Fruit fly (Drosophila melanogaster) whole organism, embryonic: ENCODE data around the gene CG5727.

Experiments used
- CG14860 ChIP-seq: fragments of 200-800 bp; sonication (Bioruptor generic); IDR thresholded peaks from 3 replicates; pipeline ENCODE4 v1.3.6; 2022; ENCODE audit warnings: missing biosample characterization, missing genetic modification characterization; ENCODE audit not compliant: partially characterized antibody
- CG1529 ChIP-seq: fragments of 200-800 bp; sonication (Bioruptor generic); optimal IDR thresholded peaks from 3 replicates; lab custom pipeline; 2018; ENCODE audit warnings: missing biosample characterization, missing genetic modification characterization
- CG16815 ChIP-seq: fragments of 200-800 bp; sonication (Bioruptor generic); optimal IDR thresholded peaks from 3 replicates; lab custom pipeline; 2017; ENCODE audit warnings: missing biosample characterization, mild to moderate bottlenecking, missing genetic modification characterization
- CG17186 ChIP-seq: fragments of 200-800 bp; sonication (Bioruptor generic); optimal IDR thresholded peaks from 3 replicates; lab custom pipeline; 2017; ENCODE audit warnings: missing biosample characterization, missing genetic modification reagents, missing genetic modification characterization
- CG17829 ChIP-seq: fragments of 200-800 bp; optimal IDR thresholded peaks from 2 replicates; lab custom pipeline; 2019; ENCODE audit warnings: missing biosample characterization, mild to moderate bottlenecking, missing genetic modification characterization, moderate library complexity
- CG2120 ChIP-seq: fragments of 200-800 bp; sonication (Bioruptor generic); optimal IDR thresholded peaks from 3 replicates; lab custom pipeline; 2016; ENCODE audit warnings: missing biosample characterization, missing genetic modification characterization
- CG34376 ChIP-seq: fragments of 200-800 bp; sonication (Bioruptor generic); optimal IDR thresholded peaks from 2 replicates; lab custom pipeline; 2018; ENCODE audit warnings: missing biosample characterization, mild to moderate bottlenecking, missing genetic modification characterization
- CG4617 ChIP-seq: fragments of 200-800 bp; sonication (Bioruptor generic); optimal IDR thresholded peaks from 3 replicates; lab custom pipeline; 2016; ENCODE audit warnings: missing biosample characterization, missing genetic modification characterization, borderline replicate concordance
- CG7839 ChIP-seq: fragments of 200-800 bp; sonication (Bioruptor generic); optimal IDR thresholded peaks from 3 replicates; lab custom pipeline; 2018; ENCODE audit warnings: missing biosample characterization, mild to moderate bottlenecking, missing genetic modification characterization, moderate library complexity
- CG8281 ChIP-seq: fragments of 200-800 bp; sonication (Bioruptor generic); optimal IDR thresholded peaks from 2 replicates; lab custom pipeline; 2018; ENCODE audit warnings: missing biosample characterization, mild to moderate bottlenecking, missing genetic modification characterization, moderate library complexity
- CG9932 ChIP-seq: fragments of 200-800 bp; sonication (Bioruptor generic); IDR thresholded peaks from 2 replicates; pipeline ENCODE4 v1.3.6; 2022; ENCODE audit warnings: missing biosample characterization, missing genetic modification characterization
- Camta ChIP-seq: fragments of 200-800 bp; sonication (Bioruptor generic); optimal IDR thresholded peaks from 2 replicates; lab custom pipeline; 2016; ENCODE audit warnings: missing biosample characterization, missing genetic modification characterization
- D ChIP-seq, 2 experiments: fragments of 200-800 bp in 1 of 2; fragments of >200 bp in 1 of 2; sonication (Bioruptor generic) in 1 of 2; optimal IDR thresholded peaks; 2 replicates in 1 of 2; 3 replicates in 1 of 2; lab custom pipeline; 2017; ENCODE audit warnings: mild to moderate bottlenecking in 1 of 2, missing biosample characterization in 1 of 2, missing genetic modification characterization in 1 of 2, missing genetic modification reagents in 1 of 2
- Dek ChIP-seq: fragments of 200-800 bp; sonication (Bioruptor generic); optimal IDR thresholded peaks from 3 replicates; lab custom pipeline; 2019; ENCODE audit warnings: missing biosample characterization, mild to moderate bottlenecking, missing genetic modification characterization, moderate library complexity
- Fer2 ChIP-seq: fragments of 200-800 bp; sonication (Bioruptor generic); optimal IDR thresholded peaks from 2 replicates; lab custom pipeline; 2018; ENCODE audit warnings: missing biosample characterization, mild to moderate bottlenecking, missing genetic modification characterization, moderate library complexity
- GATAe ChIP-seq: fragments of 200-800 bp; sonication (Bioruptor generic); conservative IDR thresholded peaks from 2 replicates; pipeline ENCODE4 v1.3.6; 2022; ENCODE audit warnings: missing biosample characterization, missing genetic modification characterization
- HLH54F ChIP-seq: fragments of 200-800 bp; sonication (Bioruptor generic); optimal IDR thresholded peaks from 3 replicates; lab custom pipeline; 2016; ENCODE audit warnings: missing biosample characterization, missing genetic modification characterization
- Hey ChIP-seq: fragments of 200-800 bp; sonication (Bioruptor generic); optimal IDR thresholded peaks from 3 replicates; lab custom pipeline; 2018; ENCODE audit warnings: missing biosample characterization, mild to moderate bottlenecking, missing genetic modification characterization
- Lim3 ChIP-seq: fragments of 200-800 bp; sonication (Bioruptor generic); IDR thresholded peaks from 2 replicates; pipeline ENCODE4 v1.3.6; 2022; ENCODE audit warnings: missing biosample characterization, missing genetic modification characterization
- Mrtf ChIP-seq: fragments of 200-800 bp; sonication (Bioruptor generic); IDR thresholded peaks from 3 replicates; pipeline ENCODE4 v1.3.6; 2022; ENCODE audit warnings: missing biosample characterization, missing genetic modification characterization
- Nf-YC ChIP-seq: fragments of 200-800 bp; optimal IDR thresholded peaks from 3 replicates; lab custom pipeline; 2019; ENCODE audit warnings: missing biosample characterization, mild to moderate bottlenecking, missing genetic modification characterization, moderate library complexity
- TFAM ChIP-seq: fragments of 200-800 bp; sonication (Bioruptor generic); optimal IDR thresholded peaks from 2 replicates; lab custom pipeline; 2017; ENCODE audit warnings: missing biosample characterization, missing genetic modification characterization, inconsistent platforms
- Taf1 ChIP-seq: fragments of 200-800 bp; sonication (Bioruptor generic); IDR thresholded peaks from 2 replicates; pipeline ENCODE4 v1.3.6; 2022; ENCODE audit warnings: missing biosample characterization, missing genetic modification characterization
- Trl ChIP-seq, 3 experiments: fragments of >200 bp in 2 of 3; fragments of 200-800 bp in 1 of 3; sonication (Bioruptor generic) in 1 of 3; optimal IDR thresholded peaks; 2 replicates in 1 of 3; 3 replicates in 2 of 3; lab custom pipeline; 2016 to 2017; ENCODE audit warnings: missing biosample characterization in 1 of 3, missing genetic modification characterization in 1 of 3
- Usf ChIP-seq: fragments of 200-800 bp; sonication (Bioruptor generic); optimal IDR thresholded peaks from 2 replicates; lab custom pipeline; 2017; ENCODE audit warnings: missing genotype, missing biosample characterization, missing genetic modification characterization
- Xbp1 ChIP-seq: fragments of 200-800 bp; sonication (Bioruptor generic); optimal IDR thresholded peaks from 3 replicates; lab custom pipeline; 2016; ENCODE audit warnings: missing biosample characterization, mild to moderate bottlenecking, missing genetic modification characterization
- Xrp1 ChIP-seq: fragments of 200-800 bp; sonication (Bioruptor generic); IDR thresholded peaks from 2 replicates; pipeline ENCODE4 v1.3.6; 2022; ENCODE audit warnings: missing biosample characterization, missing genetic modification characterization
- ara ChIP-seq: fragments of 200-800 bp; sonication (Bioruptor generic); IDR thresholded peaks from 2 replicates; pipeline ENCODE4 v1.3.6; 2022; ENCODE audit warnings: missing biosample characterization, missing genetic modification characterization
- ase ChIP-seq: fragments of 200-800 bp; sonication (Bioruptor generic); IDR thresholded peaks from 3 replicates; pipeline ENCODE4 v1.3.6; 2022; ENCODE audit warnings: missing biosample characterization, missing genetic modification characterization
- bowl ChIP-seq: fragments of 200-800 bp; sonication (Bioruptor generic); IDR thresholded peaks from 2 replicates; pipeline ENCODE4 v1.3.6; 2022; ENCODE audit warnings: missing biosample characterization, missing genetic modification characterization
- ci ChIP-seq: fragments of 200-800 bp; sonication (Bioruptor generic); IDR thresholded peaks from 3 replicates; pipeline ENCODE4 v1.3.6; 2022; ENCODE audit warnings: missing biosample characterization, missing genetic modification characterization
- corto ChIP-seq: fragments of 200-800 bp; sonication (Bioruptor generic); optimal IDR thresholded peaks from 2 replicates; lab custom pipeline; 2016; ENCODE audit warnings: missing biosample characterization, mild to moderate bottlenecking, missing genetic modification characterization, moderate library complexity
- dpn ChIP-seq, 2 experiments: fragments of 200-800 bp; sonication (Bioruptor generic); optimal IDR thresholded peaks; 3 replicates each; lab custom pipeline; 2016; ENCODE audit warnings: missing biosample characterization in 2 of 2, missing genetic modification characterization in 2 of 2
- gem ChIP-seq: fragments of 200-800 bp; sonication (Bioruptor generic); optimal IDR thresholded peaks from 2 replicates; lab custom pipeline; 2019; ENCODE audit warnings: missing biosample characterization, mild to moderate bottlenecking, missing genetic modification characterization, moderate library complexity
- knrl ChIP-seq: fragments of 200-800 bp; sonication (Bioruptor generic); IDR thresholded peaks from 3 replicates; pipeline ENCODE4 v1.3.6; 2022; ENCODE audit warnings: missing biosample characterization, missing genetic modification characterization; ENCODE audit not compliant: partially characterized antibody
- pan ChIP-seq, 4 experiments: fragments of >200 bp in 3 of 4; fragments of 200-800 bp in 1 of 4; sonication (Bioruptor generic) in 1 of 4; optimal IDR thresholded peaks in 3 of 4; IDR thresholded peaks in 1 of 4; 2 replicates each; pipeline versions ENCODE4 v1.3.6 to Lab custom; 2017 to 2022; ENCODE audit warnings: missing biosample characterization in 2 of 4, missing genetic modification characterization in 2 of 4, mixed read lengths in 1 of 4
- pros ChIP-seq: fragments of 200-800 bp; sonication (Bioruptor generic); optimal IDR thresholded peaks from 3 replicates; lab custom pipeline; 2019; ENCODE audit warnings: missing biosample characterization, mild to moderate bottlenecking, missing genetic modification characterization, moderate library complexity
- sc ChIP-seq, 3 experiments: fragments of >200 bp in 2 of 3; fragments of 200-800 bp in 1 of 3; sonication (Bioruptor generic) in 1 of 3; optimal IDR thresholded peaks; 2 replicates in 2 of 3; 3 replicates in 1 of 3; lab custom pipeline; 2017; ENCODE audit warnings: mild to moderate bottlenecking in 1 of 3, missing biosample characterization in 1 of 3, missing genetic modification characterization in 1 of 3, missing genetic modification reagents in 1 of 3
- sens ChIP-seq: fragments of 200-800 bp; sonication (Bioruptor generic); peaks from one replicate; lab custom pipeline; 2016; ENCODE audit warnings: missing biosample characterization, missing genetic modification characterization
- sr ChIP-seq: fragments of 200-800 bp; sonication (Bioruptor generic); IDR thresholded peaks from 3 replicates; pipeline ENCODE4 v1.3.6; 2022; ENCODE audit warnings: missing biosample characterization, missing genetic modification characterization
- tgo ChIP-seq: fragments of 200-800 bp; sonication (Bioruptor generic); IDR thresholded peaks from 3 replicates; pipeline ENCODE4 v1.3.6; 2022; ENCODE audit warnings: missing biosample characterization, missing genetic modification characterization
- unpg ChIP-seq: fragments of 200-800 bp; sonication (Bioruptor generic); optimal IDR thresholded peaks from 3 replicates; lab custom pipeline; 2018; ENCODE audit warnings: missing biosample characterization, mild to moderate bottlenecking, missing genetic modification characterization, moderate library complexity
- usp ChIP-seq: fragments of >200 bp; optimal IDR thresholded peaks from 2 replicates; lab custom pipeline; 2017; ENCODE audit warnings: missing biosample characterization, missing genetic modification characterization
- vfl ChIP-seq: fragments of 200-800 bp; sonication (Bioruptor generic); optimal IDR thresholded peaks from 2 replicates; lab custom pipeline; 2016; ENCODE audit warnings: missing biosample characterization, missing genetic modification characterization
- vnd ChIP-seq: fragments of 200-800 bp; sonication (Bioruptor generic); IDR thresholded peaks from 3 replicates; pipeline ENCODE4 v1.3.6; 2022; ENCODE audit warnings: missing biosample characterization, missing genetic modification characterization; ENCODE audit not compliant: partially characterized antibody
- wor ChIP-seq: fragments of 200-800 bp; sonication (Bioruptor generic); IDR thresholded peaks from 2 replicates; pipeline ENCODE4 v1.3.6; 2022; ENCODE audit warnings: missing biosample characterization, missing genetic modification characterization
- zen2 ChIP-seq: fragments of 200-800 bp; sonication (Bioruptor generic); IDR thresholded peaks from 3 replicates; pipeline ENCODE4 v1.3.6; 2022; ENCODE audit warnings: missing biosample characterization, missing genetic modification characterization; ENCODE audit not compliant: partially characterized antibody
- zf30C ChIP-seq: fragments of 200-800 bp; sonication (Bioruptor generic); optimal IDR thresholded peaks from 3 replicates; lab custom pipeline; 2018; ENCODE audit warnings: missing biosample characterization, mild to moderate bottlenecking, missing genetic modification characterization

The CG5727 gene

dm6 chr2L:10237725-10238446 lies 27.4 kb upstream of the CG5727 start, which contains the start of gene mthl15 (continued):
- no peak for TF ChIP-seq zf30C
- TF ChIP-seq CG1529 = no peak
- TF ChIP-seq ase (GFP tag; lab: Robert Waterston, UW) = no peak
- no peak for TF ChIP-seq TFAM (GFP tag; lab: Kevin White, UChicago)
- no peak for TF ChIP-seq usp (GFP tag; lab: Kevin White, UChicago)
- no peak for TF ChIP-seq Trl (optimal IDR thresholded peaks at IDR 0.05; lab: Kevin White, UChicago)
- no peak for TF ChIP-seq Trl (GFP tag; optimal IDR thresholded peaks at IDR 0.05; lab: Kevin White, UChicago)
- TF ChIP-seq tgo (GFP tag; lab: Robert Waterston, UW) = no peak
- TF ChIP-seq sr (GFP tag; lab: Robert Waterston, UW) = no peak
- no peak for TF ChIP-seq Taf1
- TF ChIP-seq gem (tag; lab: Kevin White, UChicago) = no peak
- no peak for TF ChIP-seq corto (GFP tag; lab: Kevin White, UChicago)
- TF ChIP-seq Camta (GFP tag; lab: Kevin White, UChicago) = no peak
- no peak for TF ChIP-seq Nf-YC (tag; lab: Kevin White, UChicago)
- TF ChIP-seq CG17186 (GFP tag; lab: Kevin White, UChicago) = no peak
- TF ChIP-seq D (optimal IDR thresholded peaks at IDR 0.05; lab: Kevin White, UChicago) = no peak
- TF ChIP-seq D (GFP tag; optimal IDR thresholded peaks at IDR 0.05; lab: Kevin White, UChicago) = no peak
- no peak for TF ChIP-seq CG2120 (GFP tag; lab: Kevin White, UChicago)
- no peak for TF ChIP-seq Mrtf
- no peak for TF ChIP-seq bowl (GFP tag; lab: Robert Waterston, UW)
- no peak for TF ChIP-seq pan (optimal IDR thresholded peaks at IDR 0.05; lab: Kevin White, UChicago)
- TF ChIP-seq pan (GFP tag; optimal IDR thresholded peaks at IDR 0.05 in 1 of 2, IDR thresholded peaks at IDR 0.05 in 1 of 2) = no peak
- TF ChIP-seq vfl (GFP tag; lab: Kevin White, UChicago) = no peak
- TF ChIP-seq sens (GFP tag; lab: Kevin White, UChicago) = peak; percentile 64
- TF ChIP-seq unpg (GFP tag; lab: Kevin White, UChicago) = no peak
- TF ChIP-seq sc (optimal IDR thresholded peaks at IDR 0.05; lab: Kevin White, UChicago) = no peak
- TF ChIP-seq sc (GFP tag; optimal IDR thresholded peaks at IDR 0.05; lab: Kevin White, UChicago) = no peak
- TF ChIP-seq CG17829 (tag; lab: Kevin White, UChicago) = no peak
- no peak for TF ChIP-seq CG4617 (GFP tag; lab: Kevin White, UChicago)
- TF ChIP-seq Xrp1 (GFP tag; lab: Robert Waterston, UW) = no peak
- no peak for TF ChIP-seq Usf (GFP tag; lab: Kevin White, UChicago)
- no peak for TF ChIP-seq dpn (GFP tag; optimal IDR thresholded peaks at IDR 0.05; lab: Kevin White, UChicago)
- no peak for TF ChIP-seq Fer2 (tag; lab: Kevin White, UChicago)
- no peak for TF ChIP-seq HLH54F
- TF ChIP-seq ci (GFP tag; lab: Robert Waterston, UW) = no peak
- no peak for TF ChIP-seq Hey (tag; lab: Kevin White, UChicago)
- no peak for TF ChIP-seq CG9932 (GFP tag; lab: Robert Waterston, UW)
- no peak for TF ChIP-seq knrl (GFP tag; lab: Robert Waterston, UW)
- TF ChIP-seq CG34376 = peak; percentile 69
- no peak for TF ChIP-seq wor (GFP tag; lab: Robert Waterston, UW)
- no peak for TF ChIP-seq ara
- TF ChIP-seq CG8281 (tag; lab: Kevin White, UChicago) = no peak
- no peak for TF ChIP-seq pros (GFP tag; lab: Kevin White, UChicago)
- no peak for TF ChIP-seq Xbp1 (GFP tag; lab: Kevin White, UChicago)
- no peak for TF ChIP-seq Lim3 (GFP tag; lab: Robert Waterston, UW)
- no peak for TF ChIP-seq CG7839 (tag; lab: Kevin White, UChicago)
- TF ChIP-seq Dek (tag; lab: Kevin White, UChicago) = no peak
- TF ChIP-seq CG16815 (GFP tag; lab: Kevin White, UChicago) = no peak
- TF ChIP-seq vnd (GFP tag; lab: Robert Waterston, UW) = no peak
- TF ChIP-seq zen2 (GFP tag; lab: Robert Waterston, UW) = no peak
- no peak for TF ChIP-seq CG14860 (GFP tag; lab: Robert Waterston, UW)
- TF ChIP-seq GATAe = no peak
